Fruit fly (Drosophila melanogaster): ENCODE data around the gene CG43739.

CG43739 gene

dm6 chr2L:20917235-20918055 is 1.3 kb downstream of the CG43739 start (continued):
- no peak for TF ChIP-seq crc (GFP tag; optimal IDR thresholded peaks at IDR 0.05)
- peak; percentile 81 for TF ChIP-seq CG13424 (tag; optimal IDR thresholded peaks at IDR 0.05)
- TF ChIP-seq CG18599 (GFP tag; optimal IDR thresholded peaks at IDR 0.05): peak; percentile 95
- TF ChIP-seq CHES-1-like (GFP tag; optimal IDR thresholded peaks at IDR 0.05): no peak
- no peak for TF ChIP-seq br (optimal IDR thresholded peaks at IDR 0.05)
- peak; percentile 80 for TF ChIP-seq Ssrp (tag; optimal IDR thresholded peaks at IDR 0.05)
- TF ChIP-seq tup (GFP tag; optimal IDR thresholded peaks at IDR 0.05): peak; percentile 11
- TF ChIP-seq knrl (GFP tag; IDR thresholded peaks at IDR 0.05; ENCODE audit: partially characterized antibody): no peak
- TF ChIP-seq NC2β (GFP tag; optimal IDR thresholded peaks at IDR 0.05): no peak
- TF ChIP-seq CG18476 (GFP tag; optimal IDR thresholded peaks at IDR 0.05): peak; percentile 69
- TF ChIP-seq zen2 (GFP tag; IDR thresholded peaks at IDR 0.05; ENCODE audit: partially characterized antibody): no peak
- TF ChIP-seq CG6813 (GFP tag; optimal IDR thresholded peaks at IDR 0.05): peak; percentile 87
- TF ChIP-seq CG10147 (GFP tag; optimal IDR thresholded peaks at IDR 0.05): peak; percentile 66
- TF ChIP-seq CG6683 (GFP tag; optimal IDR thresholded peaks at IDR 0.05): peak; percentile 92
- TF ChIP-seq salm (tag; optimal IDR thresholded peaks at IDR 0.05): peak; percentile 4
- peak; percentile 82 for TF ChIP-seq row (GFP tag; IDR thresholded peaks at IDR 0.05)
- TF ChIP-seq Nf-YB (GFP tag; optimal IDR thresholded peaks at IDR 0.05): peak; percentile 64
- peak; percentile 87 for TF ChIP-seq Nf-YC (tag; optimal IDR thresholded peaks at IDR 0.05)
- peak; percentile 66; the same call in 2 of the 3 replicates for TF ChIP-seq jigr1 (GFP tag; IDR thresholded peaks at IDR 0.05)
- TF ChIP-seq CG2116 (GFP tag; optimal IDR thresholded peaks at IDR 0.05): no peak
- TF ChIP-seq Ada2b (GFP tag; IDR thresholded peaks at IDR 0.05): peak; percentile 88
- TF ChIP-seq dysf (GFP tag; IDR thresholded peaks at IDR 0.05): peak; percentile 68
- peak; percentile 88 for TF ChIP-seq gsb (GFP tag; IDR thresholded peaks at IDR 0.05)
- TF ChIP-seq ase (GFP tag; IDR thresholded peaks at IDR 0.05): peak; percentile 75
- TF ChIP-seq Poxn (GFP tag; IDR thresholded peaks at IDR 0.05): no peak
- TF ChIP-seq CG3065 (GFP tag; optimal IDR thresholded peaks at IDR 0.05): no peak
- TF ChIP-seq Sry-δ (GFP tag; optimal IDR thresholded peaks at IDR 0.05): no peak
- TF ChIP-seq fd102C (GFP tag; optimal IDR thresholded peaks at IDR 0.05): no peak
- peak; percentile 84 for TF ChIP-seq CoRest (tag; optimal IDR thresholded peaks at IDR 0.05)
- no peak for TF ChIP-seq BEAF-32 (GFP tag; optimal IDR thresholded peaks at IDR 0.05)
- peak; percentile 86 for TF ChIP-seq CG7839 (tag; optimal IDR thresholded peaks at IDR 0.05)
- no peak for TF ChIP-seq CG2199 (GFP tag; IDR thresholded peaks at IDR 0.05)
- no peak for TF ChIP-seq HmgZ (tag; optimal IDR thresholded peaks at IDR 0.05)
- peak; percentile 47 for TF ChIP-seq shn (GFP tag; optimal IDR thresholded peaks at IDR 0.05)
- TF ChIP-seq CG1647 (GFP tag; optimal IDR thresholded peaks at IDR 0.05): no peak
- TF ChIP-seq CG11560 (tag; IDR thresholded peaks at IDR 0.05): no peak; the same call in 2 of the 3 replicates
- TF ChIP-seq bbx (GFP tag; IDR thresholded peaks at IDR 0.05; ENCODE audit: partially characterized antibody): no peak
- peak; percentile 87 for TF ChIP-seq nerfin-1 (tag; optimal IDR thresholded peaks at IDR 0.05)
- TF ChIP-seq CG1792 (GFP tag; optimal IDR thresholded peaks at IDR 0.05): no peak
- TF ChIP-seq Myb (GFP tag; optimal IDR thresholded peaks at IDR 0.05): no peak
- peak; percentile 85 for TF ChIP-seq CG9437 (GFP tag; optimal IDR thresholded peaks at IDR 0.05)
- no peak for TF ChIP-seq hkb (optimal IDR thresholded peaks at IDR 0.05)
- peak; percentile 88 for TF ChIP-seq hkb (GFP tag; IDR thresholded peaks at IDR 0.05)
- TF ChIP-seq Fer3 (tag; optimal IDR thresholded peaks at IDR 0.05): peak; percentile 96
- TF ChIP-seq nom (GFP tag; optimal IDR thresholded peaks at IDR 0.05): no peak
- TF ChIP-seq CG10431 (GFP tag; optimal IDR thresholded peaks at IDR 0.05): peak; percentile 18
- TF ChIP-seq BtbVII (GFP tag; optimal IDR thresholded peaks at IDR 0.05): peak; percentile 96
- TF ChIP-seq Deaf1 (tag; optimal IDR thresholded peaks at IDR 0.05): peak; percentile 84
- peak; percentile 81 for TF ChIP-seq Drgx (GFP tag; IDR thresholded peaks at IDR 0.05)
